Worm (Caenorhabditis elegans) whole organism, late embryonic: Measurements from ENCODE around the gene gly-11.

Source experiments
- ama-1 ChIP-seq: fragments of 150-350 bp; optimal IDR thresholded peaks from 2 replicates; lab custom pipeline; 2014
- ets-4 ChIP-seq: sonication (generic microtip); optimal IDR thresholded peaks from 2 replicates; lab custom pipeline; 2016; ENCODE audit warnings: missing genetic modification characterization, missing compliant biosample characterization
- hlh-30 ChIP-seq: sonication (generic microtip); optimal IDR thresholded peaks from 2 replicates; lab custom pipeline; 2017; ENCODE audit warnings: antibody characterized with exemption, missing genetic modification characterization, missing compliant biosample characterization; ENCODE audit not compliant: insufficient read depth
- madf-2 ChIP-seq: sonication (generic microtip); optimal IDR thresholded peaks from 2 replicates; lab custom pipeline; 2017; ENCODE audit warnings: missing genetic modification characterization, missing compliant biosample characterization
- nfya-1 ChIP-seq: sonication (generic microtip); optimal IDR thresholded peaks from 2 replicates; lab custom pipeline; 2017; ENCODE audit warnings: missing genetic modification characterization, mild to moderate bottlenecking, missing compliant biosample characterization, antibody characterized with exemption, moderate library complexity
- nhr-11 ChIP-seq: fragments of 150-350 bp; optimal IDR thresholded peaks from 2 replicates; lab custom pipeline; 2014; ENCODE audit warnings: missing biosample characterization, missing genetic modification characterization
- pag-3 ChIP-seq: sonication (generic microtip); optimal IDR thresholded peaks from 2 replicates; lab custom pipeline; 2016; ENCODE audit warnings: missing compliant biosample characterization, missing genetic modification characterization, borderline replicate concordance
- pax-1 ChIP-seq: fragments of 150-350 bp; optimal IDR thresholded peaks from 2 replicates; lab custom pipeline; 2014; ENCODE audit warnings: missing biosample characterization, missing genetic modification characterization
- pha-4 ChIP-seq: fragments of 150-350 bp; optimal IDR thresholded peaks from 2 replicates; lab custom pipeline; 2018; ENCODE audit warnings: missing biosample characterization, missing genetic modification reagents, missing genetic modification characterization
- ref-2 ChIP-seq: sonication (generic microtip); optimal IDR thresholded peaks from 2 replicates; lab custom pipeline; 2016; ENCODE audit warnings: missing genetic modification characterization, missing compliant biosample characterization
- rnt-1 ChIP-seq: sonication (generic microtip); optimal IDR thresholded peaks from 2 replicates; lab custom pipeline; 2016; ENCODE audit warnings: missing genetic modification characterization, missing compliant biosample characterization

DNA sequence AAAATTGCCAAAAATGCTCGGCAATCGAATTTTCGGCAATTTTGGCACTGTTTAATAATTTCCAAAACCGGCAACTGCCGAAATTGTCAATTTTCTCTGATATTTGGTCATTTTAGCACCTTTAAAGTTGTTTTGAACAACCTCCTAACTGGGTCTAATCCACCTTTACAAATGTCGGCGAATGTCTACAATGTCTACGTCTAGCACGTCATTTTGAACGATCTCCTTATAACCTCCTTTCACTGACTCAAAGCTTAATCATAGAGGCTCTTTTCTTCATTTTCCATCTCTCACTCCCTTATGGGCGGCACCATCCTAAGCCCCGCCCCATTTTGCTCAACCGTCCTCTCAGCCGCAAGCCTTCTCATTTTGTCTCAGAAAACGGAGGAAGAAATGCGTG, 17.1 kb upstream of the gly-11 start, which contains the start of gene Y75B8A.44:
- TF ChIP-seq pha-4 (tag; lab: Kevin White, UChicago), result no peak
- TF ChIP-seq pax-1 (tag; lab: Kevin White, UChicago), result no peak
- TF ChIP-seq nhr-11 (tag; lab: Kevin White, UChicago), result no peak
- no peak for TF ChIP-seq ama-1 (lab: Kevin White, UChicago)
- no peak for TF ChIP-seq ets-4 (tag; lab: Kevin White, UChicago)
- no peak for TF ChIP-seq hlh-30 (tag; lab: Kevin White, UChicago)
- no peak for TF ChIP-seq ref-2 (tag; lab: Kevin White, UChicago)
- TF ChIP-seq madf-2 (tag; lab: Kevin White, UChicago), result no peak
- no peak for TF ChIP-seq rnt-1 (tag; lab: Kevin White, UChicago)
- TF ChIP-seq pag-3 (tag; lab: Kevin White, UChicago), result no peak
- no peak for TF ChIP-seq nfya-1 (tag; lab: Kevin White, UChicago)
